Fruit fly (Drosophila melanogaster) whole organism, embryonic: ENCODE data around the gene CG33669.

Source experiments
- CG1024 ChIP-seq: fragments of 200-800 bp; sonication (Bioruptor generic); IDR thresholded peaks from 2 replicates; pipeline ENCODE4 v1.3.6; 2022; ENCODE audit warnings: missing biosample characterization, missing genetic modification characterization
- CG10543 ChIP-seq: fragments of 200-800 bp; sonication (Bioruptor generic); optimal IDR thresholded peaks from 3 replicates; lab custom pipeline; 2017; ENCODE audit warnings: missing biosample characterization, mild to moderate bottlenecking, missing genetic modification characterization, moderate library complexity
- CG12155 ChIP-seq: fragments of 200-800 bp; sonication (Bioruptor generic); optimal IDR thresholded peaks from 3 replicates; lab custom pipeline; 2016; ENCODE audit warnings: missing biosample characterization, missing genetic modification characterization
- CG12219 ChIP-seq: fragments of 200-800 bp; sonication (Bioruptor generic); optimal IDR thresholded peaks from 3 replicates; lab custom pipeline; 2018; ENCODE audit warnings: missing biosample characterization, mild to moderate bottlenecking, missing genetic modification characterization
- CG12659 ChIP-seq: fragments of 200-800 bp; sonication (Bioruptor generic); optimal IDR thresholded peaks from 3 replicates; lab custom pipeline; 2017; ENCODE audit warnings: mild to moderate bottlenecking, missing biosample characterization, missing genetic modification reagents, missing genetic modification characterization
- CG12769 ChIP-seq: fragments of 200-800 bp; sonication (Bioruptor generic); optimal IDR thresholded peaks from 2 replicates; lab custom pipeline; 2019; ENCODE audit warnings: missing biosample characterization, mild to moderate bottlenecking, missing genetic modification characterization, moderate library complexity
- CG13287 ChIP-seq: fragments of 200-800 bp; sonication (Bioruptor generic); IDR thresholded peaks from 2 replicates; pipeline ENCODE4 v1.3.6; 2022; ENCODE audit warnings: missing biosample characterization, missing genetic modification characterization; ENCODE audit not compliant: partially characterized antibody
- CG1602 ChIP-seq: fragments of 200-800 bp; sonication (Bioruptor generic); optimal IDR thresholded peaks from 3 replicates; lab custom pipeline; 2016; ENCODE audit warnings: missing biosample characterization, missing genetic modification characterization
- CG17186 ChIP-seq: fragments of 200-800 bp; sonication (Bioruptor generic); optimal IDR thresholded peaks from 3 replicates; lab custom pipeline; 2017; ENCODE audit warnings: missing biosample characterization, missing genetic modification reagents, missing genetic modification characterization
- CG17361 ChIP-seq: fragments of 200-800 bp; sonication (Bioruptor generic); IDR thresholded peaks from 3 replicates; pipeline ENCODE4 v1.3.6; 2022; ENCODE audit warnings: missing biosample characterization, missing genetic modification characterization
- CG32772 ChIP-seq: fragments of 200-800 bp; sonication (Bioruptor generic); IDR thresholded peaks from 2 replicates; pipeline ENCODE4 v1.3.6; 2022; ENCODE audit warnings: missing biosample characterization, missing genetic modification characterization
- CG33557 ChIP-seq: fragments of 200-800 bp; sonication (Bioruptor generic); optimal IDR thresholded peaks from 2 replicates; lab custom pipeline; 2019; ENCODE audit warnings: missing biosample characterization, mild to moderate bottlenecking, missing genetic modification characterization, moderate library complexity
- CG34376 ChIP-seq: fragments of 200-800 bp; sonication (Bioruptor generic); optimal IDR thresholded peaks from 2 replicates; lab custom pipeline; 2018; ENCODE audit warnings: missing biosample characterization, mild to moderate bottlenecking, missing genetic modification characterization
- CG4360 ChIP-seq: fragments of 200-800 bp; sonication (Bioruptor generic); IDR thresholded peaks from 2 replicates; pipeline ENCODE4 v1.3.6; 2022; ENCODE audit warnings: missing biosample characterization, missing genetic modification characterization
- CG4617 ChIP-seq: fragments of 200-800 bp; sonication (Bioruptor generic); optimal IDR thresholded peaks from 3 replicates; lab custom pipeline; 2016; ENCODE audit warnings: missing biosample characterization, missing genetic modification characterization, borderline replicate concordance
- CG9609 ChIP-seq: fragments of 200-800 bp; sonication (Bioruptor generic); optimal IDR thresholded peaks from 3 replicates; lab custom pipeline; 2016; ENCODE audit warnings: missing biosample characterization, missing genetic modification characterization
- Camta ChIP-seq: fragments of 200-800 bp; sonication (Bioruptor generic); optimal IDR thresholded peaks from 2 replicates; lab custom pipeline; 2016; ENCODE audit warnings: missing biosample characterization, missing genetic modification characterization
- D19B ChIP-seq: fragments of 200-800 bp; sonication (Bioruptor generic); optimal IDR thresholded peaks from 2 replicates; lab custom pipeline; 2017; ENCODE audit warnings: missing biosample characterization, mild to moderate bottlenecking, missing genetic modification characterization
- Dbx ChIP-seq: fragments of 200-800 bp; sonication (Bioruptor generic); IDR thresholded peaks from 3 replicates; pipeline ENCODE4 v1.3.6; 2022; ENCODE audit warnings: missing biosample characterization, missing genetic modification characterization
- Doc2 ChIP-seq: fragments of 200-800 bp; sonication (Bioruptor generic); IDR thresholded peaks from 2 replicates; pipeline ENCODE4 v1.3.6; 2022; ENCODE audit warnings: missing biosample characterization, missing genetic modification characterization
- Drgx ChIP-seq: fragments of 200-800 bp; sonication (Bioruptor generic); IDR thresholded peaks from 2 replicates; pipeline ENCODE4 v1.3.6; 2022; ENCODE audit warnings: missing biosample characterization, missing genetic modification characterization
- Fer1 ChIP-seq: fragments of 200-800 bp; sonication (Bioruptor generic); optimal IDR thresholded peaks from 2 replicates; lab custom pipeline; 2017; ENCODE audit warnings: missing biosample characterization, mild to moderate bottlenecking, missing genetic modification characterization
- MTF-1 ChIP-seq: fragments of 200-800 bp; sonication (Bioruptor generic); optimal IDR thresholded peaks from 2 replicates; lab custom pipeline; 2018; ENCODE audit warnings: missing biosample characterization, mild to moderate bottlenecking, missing genetic modification characterization, borderline replicate concordance
- Optix ChIP-seq: fragments of 200-800 bp; sonication (Bioruptor generic); IDR thresholded peaks from 3 replicates; pipeline ENCODE4 v1.3.6; 2022; ENCODE audit warnings: missing biosample characterization, missing genetic modification characterization
- Pdp1 ChIP-seq, 2 experiments: fragments of 200-800 bp; sonication (Bioruptor generic); optimal IDR thresholded peaks; 3 replicates each; lab custom pipeline; 2016; ENCODE audit warnings: missing biosample characterization in 2 of 2, missing genetic modification characterization in 2 of 2, mild to moderate bottlenecking in 1 of 2, moderate library complexity in 1 of 2
- Ptx1 ChIP-seq: fragments of 200-800 bp; sonication (Bioruptor generic); IDR thresholded peaks from 2 replicates; pipeline ENCODE4 v1.3.6; 2022; ENCODE audit warnings: missing biosample characterization, missing genetic modification characterization
- Rfx ChIP-seq: fragments of 200-800 bp; sonication (Bioruptor generic); IDR thresholded peaks from 2 replicates; pipeline ENCODE4 v1.3.6; 2022; ENCODE audit warnings: missing biosample characterization, missing genetic modification characterization
- Six4 ChIP-seq: fragments of 200-800 bp; sonication (Bioruptor generic); optimal IDR thresholded peaks from 2 replicates; lab custom pipeline; 2016; ENCODE audit warnings: missing biosample characterization, missing genetic modification characterization
- Sry-δ ChIP-seq: fragments of 200-800 bp; sonication (Bioruptor generic); optimal IDR thresholded peaks from 2 replicates; lab custom pipeline; 2016; ENCODE audit warnings: missing biosample characterization, missing genetic modification characterization
- aop ChIP-seq: fragments of 200-800 bp; sonication (Bioruptor generic); IDR thresholded peaks from 2 replicates; pipeline ENCODE4 v1.3.6; 2022; ENCODE audit warnings: missing biosample characterization, missing genetic modification characterization
- cad ChIP-seq: fragments of >200 bp; optimal IDR thresholded peaks from 2 replicates; lab custom pipeline; 2017; ENCODE audit warnings: missing biosample characterization, missing genetic modification characterization
- chinmo ChIP-seq: fragments of 200-800 bp; sonication (Bioruptor generic); IDR thresholded peaks from 4 replicates; pipeline ENCODE4 v1.3.6; 2022; ENCODE audit warnings: missing biosample characterization, missing genetic modification characterization; ENCODE audit not compliant: partially characterized antibody
- chn ChIP-seq: fragments of 200-800 bp; sonication (Bioruptor generic); optimal IDR thresholded peaks from 2 replicates; lab custom pipeline; 2016; ENCODE audit warnings: missing biosample characterization, missing genetic modification characterization
- crol ChIP-seq: fragments of 200-800 bp; sonication (Bioruptor generic); IDR thresholded peaks from 2 replicates; pipeline ENCODE4 v1.3.6; 2022; ENCODE audit warnings: missing biosample characterization, missing genetic modification characterization
- dan ChIP-seq: fragments of 200-800 bp; sonication (Bioruptor generic); IDR thresholded peaks from 2 replicates; pipeline ENCODE4 v1.3.6; 2022; ENCODE audit warnings: missing biosample characterization, missing genetic modification characterization
- danr ChIP-seq: fragments of 200-800 bp; sonication (Bioruptor generic); IDR thresholded peaks from 2 replicates; pipeline ENCODE4 v1.3.6; 2022; ENCODE audit warnings: missing biosample characterization, missing genetic modification characterization
- dmrt99B ChIP-seq: fragments of 200-800 bp; sonication (Bioruptor generic); optimal IDR thresholded peaks from 2 replicates; lab custom pipeline; 2018; ENCODE audit warnings: missing biosample characterization, mild to moderate bottlenecking, missing genetic modification characterization, moderate library complexity
- gem ChIP-seq: fragments of 200-800 bp; sonication (Bioruptor generic); optimal IDR thresholded peaks from 2 replicates; lab custom pipeline; 2019; ENCODE audit warnings: missing biosample characterization, mild to moderate bottlenecking, missing genetic modification characterization, moderate library complexity
- lbe ChIP-seq: fragments of 200-800 bp; sonication (Bioruptor generic); optimal IDR thresholded peaks from 2 replicates; lab custom pipeline; 2016; ENCODE audit warnings: missing biosample characterization, mild to moderate bottlenecking, missing genetic modification characterization
- nom ChIP-seq: fragments of 200-800 bp; sonication (Bioruptor generic); optimal IDR thresholded peaks from 2 replicates; lab custom pipeline; 2017; ENCODE audit warnings: missing biosample characterization, missing genetic modification characterization, mild to moderate bottlenecking, moderate library complexity, missing genetic modification reagents
- pb ChIP-seq: fragments of 200-800 bp; sonication (Bioruptor generic); optimal IDR thresholded peaks from 3 replicates; lab custom pipeline; 2016; ENCODE audit warnings: missing biosample characterization, missing genetic modification characterization
- sens-2 ChIP-seq: fragments of 200-800 bp; sonication (Bioruptor generic); IDR thresholded peaks from 2 replicates; pipeline ENCODE4 v1.3.6; 2022; ENCODE audit warnings: missing biosample characterization, missing genetic modification characterization
- so ChIP-seq: fragments of 200-800 bp; sonication (Bioruptor generic); IDR thresholded peaks from 3 replicates; pipeline ENCODE4 v1.3.6; 2022; ENCODE audit warnings: missing biosample characterization, missing genetic modification characterization
- sqz ChIP-seq: fragments of 200-800 bp; sonication (Bioruptor generic); optimal IDR thresholded peaks from 3 replicates; lab custom pipeline; 2018; ENCODE audit warnings: missing biosample characterization, mild to moderate bottlenecking, missing genetic modification characterization
- vvl ChIP-seq: fragments of 200-800 bp; sonication (Bioruptor generic); IDR thresholded peaks from 2 replicates; pipeline ENCODE4 v1.3.6; 2022; ENCODE audit warnings: missing biosample characterization, missing genetic modification characterization
- zfh2 ChIP-seq: fragments of 200-800 bp; sonication (Bioruptor generic); optimal IDR thresholded peaks from 2 replicates; lab custom pipeline; 2016; ENCODE audit warnings: missing biosample characterization, missing genetic modification characterization

CG33669 gene

dm6 chrX:6358198-6358597, 41.7 kb downstream of the CG33669 start:
- TF ChIP-seq Pdp1 (GFP tag; optimal IDR thresholded peaks at IDR 0.05; lab: Kevin White, UChicago) (peak in 1 of 2 experiments; percentile 17), CG13287 (GFP tag; lab: Robert Waterston, UW) (no peak)
- TF ChIP-seq, all 482 proteins: peak for 1

- TF ChIP-seq CG12155 (GFP tag; lab: Kevin White, UChicago) (no peak), Optix (GFP tag; lab: Robert Waterston, UW) (0 out of 3 replicates have a peak, but pooled peaks have one; percentile 5), chinmo (GFP tag; lab: Robert Waterston, UW) (peak; percentile 63; the same call in 1 of the 4 replicates), crol (GFP tag; lab: Robert Waterston, UW) (peak; percentile 75), Drgx (peak; percentile 10; the same call in 1 of the 2 replicates), CG4617 (no peak), dan (no peak), CG4360 (GFP tag; lab: Robert Waterston, UW) (no peak), nom (GFP tag; lab: Kevin White, UChicago) (peak; percentile 33)
- TF ChIP-seq, all 482 proteins: peak for 5
These were observed 42.4 kb downstream of the CG33669 start for dm6 chrX:6357456-6358007.

dm6 chrX:6356748-6357397, 43.0 kb downstream of the CG33669 start:
- TF ChIP-seq CG1024 (GFP tag; lab: Robert Waterston, UW): no peak
- no peak for TF ChIP-seq chn
- no peak for TF ChIP-seq CG12219 (GFP tag; lab: Kevin White, UChicago)
- no peak for TF ChIP-seq CG1602 (GFP tag; lab: Kevin White, UChicago)
- TF ChIP-seq Sry-δ (GFP tag; lab: Kevin White, UChicago): no peak
- TF ChIP-seq Six4 (GFP tag; lab: Kevin White, UChicago): no peak
- peak; percentile 27 for TF ChIP-seq dmrt99B (tag; lab: Kevin White, UChicago)
- no peak for TF ChIP-seq MTF-1
- TF ChIP-seq pb (GFP tag; lab: Kevin White, UChicago): no peak
- 0 out of 2 replicates have a peak, but pooled peaks have one; percentile 17 for TF ChIP-seq Rfx (GFP tag; lab: Robert Waterston, UW)
- TF ChIP-seq Camta (GFP tag; lab: Kevin White, UChicago): no peak
- peak; percentile 42; the same call in 1 of the 2 replicates for TF ChIP-seq CG32772 (GFP tag; lab: Robert Waterston, UW)
- peak; percentile 29; the same call in 1 of the 2 replicates for TF ChIP-seq Ptx1
- peak; percentile 3 for TF ChIP-seq D19B
- no peak for TF ChIP-seq Doc2 (GFP tag; lab: Robert Waterston, UW)
- TF ChIP-seq sqz: peak; percentile 64
- TF ChIP-seq gem (tag; lab: Kevin White, UChicago): peak; percentile 50
- TF ChIP-seq Dbx (GFP tag; lab: Robert Waterston, UW): 0 out of 3 replicates have a peak, but pooled peaks have one; percentile 15
- 0 out of 3 replicates have a peak, but pooled peaks have one; percentile 15 for TF ChIP-seq CG17361
- TF ChIP-seq Fer1: peak; percentile 28
- no peak for TF ChIP-seq sens-2 (GFP tag; lab: Robert Waterston, UW)
- TF ChIP-seq danr (GFP tag; lab: Robert Waterston, UW): no peak
- no peak for TF ChIP-seq cad
- no peak for TF ChIP-seq so
- TF ChIP-seq zfh2 (GFP tag; lab: Kevin White, UChicago): peak; percentile 11
- TF ChIP-seq CG34376: peak; percentile 89
- no peak for TF ChIP-seq CG33557 (GFP tag; lab: Kevin White, UChicago)
- no peak for TF ChIP-seq CG12659 (GFP tag; lab: Kevin White, UChicago)
- TF ChIP-seq CG9609 (GFP tag; lab: Kevin White, UChicago): no peak
- TF ChIP-seq CG10543 (GFP tag; lab: Kevin White, UChicago): peak; percentile 95
- no peak for TF ChIP-seq aop (GFP tag; lab: Robert Waterston, UW)
- no peak for TF ChIP-seq vvl (GFP tag; lab: Robert Waterston, UW)
- no peak for TF ChIP-seq lbe (GFP tag; lab: Kevin White, UChicago)
- peak; percentile 22 for TF ChIP-seq CG12769
- no peak for TF ChIP-seq CG17186
